Fruit fly (Drosophila melanogaster) S2 (cell line): ENCODE data around the gene Prim2.

Source experiments
- CG8478 ChIP-seq: fragments of >200 bp; optimal IDR thresholded peaks from 2 replicates; lab custom pipeline; 2018
- CTCF ChIP-seq, 2 experiments: fragments of >200 bp; optimal IDR thresholded peaks; 2 replicates each; lab custom pipeline; 2018

- TF ChIP-seq CG8478 (no peak), CTCF (optimal IDR thresholded peaks at IDR 0.05; lab: Kevin White, UChicago) (no peak)
Measured at dm6 chr3L:20342334-20342733, 19.1 kb downstream of the Prim2 start, which contains the start of gene Spn77Bc.
